Worm (Caenorhabditis elegans): ENCODE measurements around the gene daf-6.

DNA sequence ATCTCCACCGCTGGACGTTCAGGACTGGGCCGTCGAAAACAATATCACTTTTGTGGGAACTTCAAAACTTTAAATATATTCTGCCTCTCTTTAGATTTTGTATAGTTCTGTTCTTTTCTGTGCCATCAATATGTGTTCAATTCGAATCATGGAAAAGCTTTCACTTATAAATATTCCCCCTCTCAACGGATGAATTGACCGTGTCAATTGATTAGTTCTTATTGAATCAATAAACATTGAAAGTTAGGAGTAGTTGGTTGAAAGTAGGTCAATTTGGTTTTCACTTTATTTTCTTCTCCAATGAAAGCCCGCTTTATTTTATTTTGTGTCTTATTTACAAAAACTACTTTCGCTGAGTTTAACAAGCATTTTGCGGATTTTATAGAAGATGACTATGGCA lies 9.9 kb downstream of the daf-6 start, which contains the start of gene lips-8:
- TF ChIP-seq sea-2 (GFP tag; optimal IDR thresholded peaks at IDR 0.05): no peak
- TF ChIP-seq R02D3.7 (tag; optimal IDR thresholded peaks at IDR 0.05): no peak
- TF ChIP-seq ama-1 (optimal IDR thresholded peaks at IDR 0.05): no peak
- no peak for TF ChIP-seq zag-1 (tag; optimal IDR thresholded peaks at IDR 0.05)
